Worm (Caenorhabditis elegans) whole organism, mixed stage, embryonic: ENCODE data around the gene nas-11.

Experiments
- ceh-43 ChIP-seq: fragments of 200-800 bp; sonication (Bioruptor generic); optimal IDR thresholded peaks from 2 replicates; lab custom pipeline; 2018; ENCODE audit warnings: mild to moderate bottlenecking, missing genetic modification characterization, moderate library complexity, missing compliant biosample characterization
- elt-3 ChIP-seq: fragments of 150-350 bp; optimal IDR thresholded peaks from 2 replicates; lab custom pipeline; 2014; ENCODE audit warnings: missing biosample characterization, missing genetic modification characterization
- lin-13 ChIP-seq: fragments of 150-350 bp; optimal IDR thresholded peaks from 2 replicates; lab custom pipeline; 2014; ENCODE audit warnings: missing biosample characterization, missing genetic modification characterization
- lsy-2 ChIP-seq: fragments of 150-350 bp; optimal IDR thresholded peaks from 2 replicates; lab custom pipeline; 2014; ENCODE audit warnings: missing biosample characterization, missing genetic modification characterization
- mab-5 ChIP-seq: fragments of 150-350 bp; optimal IDR thresholded peaks from 2 replicates; lab custom pipeline; 2014; ENCODE audit warnings: missing biosample characterization, missing genetic modification characterization
- mep-1 ChIP-seq: fragments of 150-350 bp; optimal IDR thresholded peaks from 2 replicates; lab custom pipeline; 2017; ENCODE audit warnings: missing biosample characterization, missing genetic modification reagents, missing genetic modification characterization, inconsistent platforms
- mls-2 ChIP-seq: sonication (generic microtip); optimal IDR thresholded peaks from 2 replicates; lab custom pipeline; 2016; ENCODE audit warnings: mild to moderate bottlenecking, missing genetic modification characterization, moderate library complexity, missing compliant biosample characterization
- pha-4 ChIP-seq: fragments of 150-350 bp; optimal IDR thresholded peaks from 2 replicates; lab custom pipeline; 2018; ENCODE audit warnings: missing biosample characterization, missing genetic modification reagents, missing genetic modification characterization
- sem-2 ChIP-seq: fragments of 200-800 bp; sonication (Bioruptor generic); optimal IDR thresholded peaks from 2 replicates; lab custom pipeline; 2018; ENCODE audit warnings: mild to moderate bottlenecking, missing genetic modification characterization, missing compliant biosample characterization
- unc-39 ChIP-seq: fragments of 150-350 bp; optimal IDR thresholded peaks from 2 replicates; lab custom pipeline; 2014; ENCODE audit warnings: missing biosample characterization, missing genetic modification characterization
- unc-62 ChIP-seq: fragments of 150-350 bp; optimal IDR thresholded peaks from 2 replicates; lab custom pipeline; 2014; ENCODE audit warnings: missing biosample characterization, missing genetic modification reagents, missing genetic modification characterization
- zip-8 ChIP-seq: fragments of 150-350 bp; optimal IDR thresholded peaks from 2 replicates; lab custom pipeline; 2014; ENCODE audit warnings: missing biosample characterization, missing genetic modification characterization

nas-11 gene

DNA sequence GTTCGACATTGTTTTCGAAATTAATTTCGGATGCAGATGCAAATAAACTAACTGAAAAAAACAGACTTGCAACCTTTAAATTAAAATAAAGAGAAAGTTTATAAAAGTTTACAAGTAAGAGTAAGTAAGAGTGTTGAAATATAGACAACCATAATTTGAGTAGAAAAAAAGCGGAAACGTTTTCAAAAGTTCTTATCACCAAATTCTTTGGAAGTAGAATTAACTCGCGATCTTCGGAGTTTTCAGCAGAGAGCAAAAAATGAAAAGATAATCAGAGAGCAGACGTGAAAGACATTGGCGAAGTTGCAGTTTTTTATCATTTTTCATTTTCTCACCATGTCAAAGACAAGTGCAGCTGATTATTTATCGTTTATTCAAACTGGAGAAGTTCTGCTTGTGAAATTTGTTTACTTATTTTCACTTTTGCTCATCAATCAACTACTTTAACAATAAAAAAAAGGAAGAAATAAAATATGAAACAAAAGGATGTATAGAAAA, 48.4 kb downstream of the nas-11 start, which contains the start of gene abts-4:
TSS of gene abts-4 (minus strand) at position 51 of the 498 bp plus-strand sequence.
- TF ChIP-seq lin-13 (tag; lab: Kevin White, UChicago), result no peak
- no peak for TF ChIP-seq zip-8 (tag; lab: Kevin White, UChicago)
- no peak for TF ChIP-seq mls-2
- no peak for TF ChIP-seq elt-3
- no peak for TF ChIP-seq mab-5
- TF ChIP-seq sem-2 (GFP tag; lab: Kevin White, UChicago), result no peak
- no peak for TF ChIP-seq unc-39 (tag; lab: Kevin White, UChicago)
- no peak for TF ChIP-seq ceh-43 (GFP tag; lab: Kevin White, UChicago)
- TF ChIP-seq mep-1 (tag; lab: Kevin White, UChicago), result no peak
- TF ChIP-seq unc-62 (GFP tag; lab: Kevin White, UChicago), result no peak
- TF ChIP-seq pha-4 (tag; lab: Kevin White, UChicago), result no peak
- no peak for TF ChIP-seq lsy-2 (tag; lab: Kevin White, UChicago)
